Worm (Caenorhabditis elegans): ENCODE results near the gene cdh-3.

The cdh-3 gene

DNA sequence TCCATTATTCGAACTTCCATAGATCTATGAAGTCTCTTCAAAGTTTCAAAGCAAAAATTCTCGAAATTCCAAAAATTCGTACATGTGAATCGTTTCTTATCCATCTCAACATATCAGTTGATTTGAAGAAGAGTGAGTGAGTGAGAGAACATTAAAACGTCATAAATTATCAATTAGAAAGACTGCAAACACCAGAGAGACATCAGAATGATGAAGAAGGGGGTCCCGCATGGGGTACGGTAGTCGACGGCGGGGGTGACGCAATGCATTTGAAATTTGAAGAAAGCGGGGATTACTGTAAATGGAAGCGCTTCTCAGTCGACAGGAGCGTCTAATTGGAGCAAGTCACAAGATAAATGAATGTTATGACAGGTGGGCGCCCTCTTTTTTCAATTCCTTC lies 36.3 kb upstream of the cdh-3 start:
- TF ChIP-seq lin-13 (GFP tag; optimal IDR thresholded peaks at IDR 0.05) (no peak), zag-1 (tag; optimal IDR thresholded peaks at IDR 0.05) (no peak), daf-8 (GFP tag; IDR thresholded peaks at IDR 0.05) (no peak), ztf-7 (tag; optimal IDR thresholded peaks at IDR 0.05) (no peak), duxl-1 (tag; optimal IDR thresholded peaks at IDR 0.05; ENCODE audit: poor library complexity) (no peak), lsy-2 (tag; optimal IDR thresholded peaks at IDR 0.05) (peak in 1 of 2 experiments; percentile 68), snpc-1.2 (GFP tag; IDR thresholded peaks at IDR 0.05) (no peak), lin-38 (GFP tag; IDR thresholded peaks at IDR 0.05) (no peak), mdt-29 (GFP tag; IDR thresholded peaks at IDR 0.05) (no peak), set-16 (GFP tag; IDR thresholded peaks at IDR 0.05) (no peak), fkh-10 (GFP tag; optimal IDR thresholded peaks at IDR 0.05) (no peak), mes-2 (tag; optimal IDR thresholded peaks at IDR 0.05; ENCODE audit: poor library complexity, severe bottlenecking) (no peak), T26A8.4 (GFP tag; IDR thresholded peaks at IDR 0.05) (no peak), dve-1 (tag; optimal IDR thresholded peaks at IDR 0.05; ENCODE audit: insufficient read depth) (no peak), nhr-6 (tag; optimal IDR thresholded peaks at IDR 0.05) (no peak), nhr-111 (GFP tag; optimal IDR thresholded peaks at IDR 0.05) (no peak), hif-1 (tag; optimal IDR thresholded peaks at IDR 0.05) (no peak), ceh-20 (GFP tag; IDR thresholded peaks at IDR 0.05) (no peak), unc-62 (GFP tag; optimal IDR thresholded peaks at IDR 0.05 in 1 of 2) (peak in 1 of 2 experiments; percentile 75), unc-62 (tag; optimal IDR thresholded peaks at IDR 0.05) (no peak), nhr-10 (tag; optimal IDR thresholded peaks at IDR 0.05) (no peak), mdl-1 (tag; optimal IDR thresholded peaks at IDR 0.05) (no peak), ceh-62 (tag; optimal IDR thresholded peaks at IDR 0.05) (no peak), ZK546.5 (tag; optimal IDR thresholded peaks at IDR 0.05) (no peak), hlh-30 (tag; optimal IDR thresholded peaks at IDR 0.05; ENCODE audit: insufficient read depth) (peak; percentile 7), dmd-8 (GFP tag; IDR thresholded peaks at IDR 0.05) (no peak)

DNA sequence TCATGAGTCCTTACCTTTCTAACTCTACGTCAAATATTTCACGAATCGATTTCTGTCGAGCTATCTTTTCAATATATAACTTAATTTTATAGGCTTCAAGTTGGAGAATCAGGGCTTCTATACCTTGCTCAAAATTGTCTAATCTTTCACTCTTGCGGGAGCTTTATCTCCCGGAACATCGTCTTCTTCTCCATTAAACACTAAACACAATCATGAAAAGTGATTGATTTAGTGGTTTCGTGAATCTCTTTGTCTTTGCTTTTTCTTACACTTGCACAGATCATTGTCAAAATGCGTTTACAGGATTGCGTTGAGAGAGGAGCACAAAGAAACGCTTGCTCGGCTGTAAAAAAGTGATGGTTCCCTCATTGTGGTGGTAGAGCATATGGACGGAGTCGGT lies 34.2 kb upstream of the cdh-3 start:
- TF ChIP-seq spr-1 (tag; optimal IDR thresholded peaks at IDR 0.05) (no peak), ceh-62 (tag; optimal IDR thresholded peaks at IDR 0.05) (no peak), nhr-42 (GFP tag; IDR thresholded peaks at IDR 0.05) (no peak), lin-29 (GFP tag; IDR thresholded peaks at IDR 0.05) (no peak), nhr-111 (GFP tag; optimal IDR thresholded peaks at IDR 0.05) (no peak), Y105C5A.15 (GFP tag; IDR thresholded peaks at IDR 0.05) (no peak), dmd-9 (GFP tag; IDR thresholded peaks at IDR 0.05) (no peak), rbr-2 (tag; optimal IDR thresholded peaks at IDR 0.05) (no peak), lsy-2 (tag; optimal IDR thresholded peaks at IDR 0.05) (no peak), zag-1 (tag; optimal IDR thresholded peaks at IDR 0.05) (no peak), lim-7 (GFP tag; IDR thresholded peaks at IDR 0.05) (no peak), lin-13 (GFP tag; optimal IDR thresholded peaks at IDR 0.05) (no peak), F37D6.2 (tag; optimal IDR thresholded peaks at IDR 0.05) (no peak), F44E2.7 (GFP tag; IDR thresholded peaks at IDR 0.05) (no peak), egl-43 (GFP tag; IDR thresholded peaks at IDR 0.05) (no peak), nhr-11 (tag; optimal IDR thresholded peaks at IDR 0.05) (no peak), hlh-11 (tag; optimal IDR thresholded peaks at IDR 0.05) (no peak)

- TF ChIP-seq lin-38 (GFP tag; IDR thresholded peaks at IDR 0.05) (no peak), ceh-20 (GFP tag; IDR thresholded peaks at IDR 0.05) (0 out of 2 replicates have a peak, but pooled peaks have one; percentile 21), lsy-2 (tag; optimal IDR thresholded peaks at IDR 0.05) (peak in 1 of 2 experiments; percentile 43), zfp-2 (tag; optimal IDR thresholded peaks at IDR 0.05) (no peak), unc-39 (tag; optimal IDR thresholded peaks at IDR 0.05) (no peak), madf-9 (GFP tag; conservative IDR thresholded peaks at IDR 0.05) (no peak), set-16 (GFP tag; IDR thresholded peaks at IDR 0.05) (no peak), nhr-111 (GFP tag; optimal IDR thresholded peaks at IDR 0.05) (no peak), jun-1 (tag; optimal IDR thresholded peaks at IDR 0.05) (no peak), lin-39 (tag; optimal IDR thresholded peaks at IDR 0.05) (no peak), nhr-11 (tag; optimal IDR thresholded peaks at IDR 0.05) (no peak), duxl-1 (tag; optimal IDR thresholded peaks at IDR 0.05; ENCODE audit: poor library complexity) (peak; percentile 7), arid-1 (GFP tag; conservative IDR thresholded peaks at IDR 0.05) (no peak), tra-1 (GFP tag; IDR thresholded peaks at IDR 0.05) (0 out of 2 replicates have a peak, but pooled peaks have one; percentile 23)
These were observed 30.0 kb upstream of the cdh-3 start for ce11 chrIII:7784201-7784600.
